Fruit fly (Drosophila melanogaster) whole organism, adult: ENCODE data around the gene CG11929.

Source experiments
- CG1620 ChIP-seq: fragments of 200-800 bp; sonication (Bioruptor generic); optimal IDR thresholded peaks from 2 replicates; lab custom pipeline; 2016; ENCODE audit warnings: missing biosample characterization, missing genetic modification characterization
- CG33017 ChIP-seq: fragments of 200-800 bp; sonication (Bioruptor generic); optimal IDR thresholded peaks from 2 replicates; lab custom pipeline; 2018; ENCODE audit warnings: missing biosample characterization, mild to moderate bottlenecking, missing genetic modification characterization, moderate library complexity
- bab1 ChIP-seq: fragments of 200-800 bp; sonication (Bioruptor generic); optimal IDR thresholded peaks from 3 replicates; lab custom pipeline; 2019; ENCODE audit warnings: missing biosample characterization, mild to moderate bottlenecking, missing genetic modification characterization, moderate library complexity
- cic ChIP-seq: fragments of 200-800 bp; sonication (Bioruptor generic); optimal IDR thresholded peaks from 2 replicates; lab custom pipeline; 2017; ENCODE audit warnings: missing biosample characterization, mild to moderate bottlenecking, missing genetic modification characterization, moderate library complexity
- kay ChIP-seq: fragments of 200-800 bp; sonication (Bioruptor generic); peaks from one replicate; lab custom pipeline; 2016; ENCODE audit warnings: missing biosample characterization, missing genetic modification characterization, borderline replicate concordance
- ovo ChIP-seq: fragments of 200-800 bp; sonication (Bioruptor generic); optimal IDR thresholded peaks from 2 replicates; lab custom pipeline; 2016; ENCODE audit warnings: missing biosample characterization, missing genetic modification characterization
- pad ChIP-seq: fragments of 200-800 bp; sonication (Bioruptor generic); optimal IDR thresholded peaks from 3 replicates; lab custom pipeline; 2017; ENCODE audit warnings: missing biosample characterization, missing genetic modification characterization, mild to moderate bottlenecking, moderate library complexity, missing genetic modification reagents
- toe ChIP-seq: fragments of 200-800 bp; sonication (Bioruptor generic); optimal IDR thresholded peaks from 2 replicates; lab custom pipeline; 2016; ENCODE audit warnings: missing biosample characterization, missing genetic modification characterization

DNA sequence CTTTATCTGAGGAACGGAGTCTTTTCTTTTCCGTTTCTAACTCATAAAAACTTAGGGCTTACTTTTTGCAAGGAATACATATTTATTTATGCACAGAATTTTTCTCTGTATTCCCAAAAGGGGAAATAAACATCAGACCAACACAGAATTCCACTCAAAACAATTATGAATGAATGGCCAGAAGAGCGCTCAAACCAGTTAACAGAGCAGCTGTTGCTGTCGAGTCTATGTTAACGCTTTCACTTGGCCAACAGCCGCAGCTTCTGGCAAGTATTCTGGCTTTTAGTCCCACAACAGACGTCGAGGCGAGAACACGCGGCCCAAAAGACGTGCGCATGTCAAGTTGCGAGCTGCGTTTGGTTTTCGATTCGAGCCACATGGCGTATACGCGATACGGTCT, 11.9 kb downstream of the CG11929 start, which contains the start of gene dcma:
- TF ChIP-seq pad (GFP tag; lab: Kevin White, UChicago) (no peak), bab1 (GFP tag; lab: Kevin White, UChicago) (no peak), CG33017 (tag; lab: Kevin White, UChicago) (no peak), ovo (no peak), cic (GFP tag; lab: Kevin White, UChicago) (no peak), toe (GFP tag; lab: Kevin White, UChicago) (no peak), CG1620 (GFP tag; lab: Kevin White, UChicago) (no peak), kay (GFP tag; lab: Kevin White, UChicago) (no peak)
